Worm (Caenorhabditis elegans): ENCODE data around the gene str-40.

- TF ChIP-seq dao-5 (tag; optimal IDR thresholded peaks at IDR 0.05) (no peak), him-1 (tag; optimal IDR thresholded peaks at IDR 0.05) (no peak)
These were observed 22.6 kb downstream of the str-40 start for ce11 chrV:3046364-3046763.

Data from whole organism, L4/young adult.